Worm (Caenorhabditis elegans) whole organism, young adult: ENCODE measurements around the gene sre-53.

Experiments
- B0019.2 ChIP-seq: fragments of 200-800 bp; sonication (Bioruptor generic); conservative IDR thresholded peaks from 2 replicates; pipeline ENCODE4 v1.3.6; 2022; ENCODE audit warnings: missing genetic modification reagents, missing genetic modification characterization, missing compliant biosample characterization
- B0261.1 ChIP-seq: sonication (generic microtip); optimal IDR thresholded peaks from 2 replicates; lab custom pipeline; 2016; ENCODE audit warnings: mild to moderate bottlenecking, missing genetic modification characterization, moderate library complexity, missing compliant biosample characterization
- B0336.3 ChIP-seq: fragments of 200-800 bp; sonication (Bioruptor generic); IDR thresholded peaks from 2 replicates; pipeline ENCODE4 v1.3.6; 2022; ENCODE audit warnings: missing genetic modification characterization, missing compliant biosample characterization
- F33H1.4 ChIP-seq: fragments of 200-800 bp; sonication (Bioruptor generic); IDR thresholded peaks from 2 replicates; pipeline ENCODE4 v1.3.6; 2022; ENCODE audit warnings: missing genetic modification reagents, missing genetic modification characterization, missing compliant biosample characterization
- F39B2.1 ChIP-seq: fragments of 200-800 bp; sonication (Bioruptor generic); IDR thresholded peaks from 2 replicates; pipeline ENCODE4 v1.3.6; 2022; ENCODE audit warnings: missing genetic modification reagents, missing genetic modification characterization, missing compliant biosample characterization
- F49E8.2 ChIP-seq: sonication (generic microtip); optimal IDR thresholded peaks from 3 replicates; lab custom pipeline; 2017; ENCODE audit warnings: missing genetic modification characterization, mild to moderate bottlenecking, missing compliant biosample characterization, antibody characterized with exemption, moderate library complexity; ENCODE audit not compliant: insufficient read depth
- Y95B8A.8 ChIP-seq: fragments of 200-800 bp; sonication (Bioruptor generic); IDR thresholded peaks from 2 replicates; pipeline ENCODE4 v1.3.6; 2022; ENCODE audit warnings: missing genetic modification reagents, missing genetic modification characterization, missing compliant biosample characterization
- ZK185.1 ChIP-seq: sonication (generic microtip); optimal IDR thresholded peaks from 2 replicates; lab custom pipeline; 2016; ENCODE audit warnings: mild to moderate bottlenecking, missing genetic modification characterization, missing compliant biosample characterization; ENCODE audit not compliant: poor library complexity, severe bottlenecking
- atf-7 ChIP-seq: sonication (generic microtip); optimal IDR thresholded peaks from 2 replicates; lab custom pipeline; 2017; ENCODE audit warnings: mild to moderate bottlenecking, missing genetic modification characterization, missing compliant biosample characterization
- attf-3 ChIP-seq: fragments of 200-800 bp; sonication (Bioruptor generic); conservative IDR thresholded peaks from 2 replicates; pipeline ENCODE4 v1.3.6; 2022; ENCODE audit warnings: missing genetic modification reagents, missing genetic modification characterization, missing compliant biosample characterization
- attf-6 ChIP-seq: fragments of 200-800 bp; sonication (Bioruptor generic); IDR thresholded peaks from 2 replicates; pipeline ENCODE4 v1.3.6; 2022; ENCODE audit warnings: missing genetic modification reagents, missing genetic modification characterization, missing compliant biosample characterization
- ccch-3 ChIP-seq: fragments of 200-800 bp; sonication (Bioruptor generic); optimal IDR thresholded peaks from 2 replicates; lab custom pipeline; 2018; ENCODE audit warnings: mild to moderate bottlenecking, missing genetic modification characterization, missing compliant biosample characterization
- ceh-100 ChIP-seq: fragments of 200-800 bp; sonication (Bioruptor generic); IDR thresholded peaks from 2 replicates; pipeline ENCODE4 v1.3.6; 2022; ENCODE audit warnings: missing genetic modification reagents, missing genetic modification characterization, missing compliant biosample characterization
- die-1 ChIP-seq: sonication (generic microtip); optimal IDR thresholded peaks from 2 replicates; lab custom pipeline; 2016; ENCODE audit warnings: missing genotype, mild to moderate bottlenecking, missing genetic modification characterization, missing compliant biosample characterization
- dox-1 ChIP-seq: fragments of 200-800 bp; sonication (Bioruptor generic); IDR thresholded peaks from 2 replicates; pipeline ENCODE4 v1.3.6; 2022; ENCODE audit warnings: missing genetic modification reagents, missing genetic modification characterization, missing compliant biosample characterization
- dpl-1 ChIP-seq: fragments of 150-350 bp; optimal IDR thresholded peaks from 2 replicates; lab custom pipeline; 2014; ENCODE audit warnings: missing biosample characterization, missing genetic modification reagents, missing genetic modification characterization
- efl-1 ChIP-seq: fragments of 150-350 bp; optimal IDR thresholded peaks from 2 replicates; lab custom pipeline; 2014; ENCODE audit warnings: missing biosample characterization, missing genetic modification reagents, missing genetic modification characterization
- egl-18 ChIP-seq: fragments of 200-800 bp; sonication (Bioruptor generic); IDR thresholded peaks from 2 replicates; pipeline ENCODE4 v1.3.6; 2022; ENCODE audit warnings: missing genetic modification reagents, missing genetic modification characterization, missing compliant biosample characterization
- egrh-3 ChIP-seq: fragments of 200-800 bp; sonication (Bioruptor generic); IDR thresholded peaks from 2 replicates; pipeline ENCODE4 v1.3.6; 2022; ENCODE audit warnings: missing genetic modification reagents, missing genetic modification characterization, missing compliant biosample characterization
- ekl-4 ChIP-seq: fragments of 200-800 bp; sonication (Bioruptor generic); IDR thresholded peaks from 2 replicates; pipeline ENCODE4 v1.3.6; 2022; ENCODE audit warnings: missing genetic modification reagents, missing genetic modification characterization, missing compliant biosample characterization
- ets-4 ChIP-seq: fragments of 200-800 bp; sonication (Bioruptor generic); optimal IDR thresholded peaks from 2 replicates; lab custom pipeline; 2018; ENCODE audit warnings: mild to moderate bottlenecking, missing genetic modification characterization, missing compliant biosample characterization
- fkh-3 ChIP-seq: sonication (generic microtip); optimal IDR thresholded peaks from 2 replicates; lab custom pipeline; 2016; ENCODE audit warnings: mild to moderate bottlenecking, missing genetic modification characterization, missing compliant biosample characterization
- him-1 ChIP-seq: sonication (generic microtip); optimal IDR thresholded peaks from 2 replicates; lab custom pipeline; 2016; ENCODE audit warnings: missing genotype, missing genetic modification reagents, missing genetic modification characterization, missing compliant biosample characterization
- hsf-1 ChIP-seq: fragments of 200-800 bp; sonication (Bioruptor generic); IDR thresholded peaks from 2 replicates; pipeline ENCODE4 v1.3.6; 2022; ENCODE audit warnings: missing genetic modification reagents, missing genetic modification characterization, missing compliant biosample characterization
- let-526 ChIP-seq: fragments of 200-800 bp; sonication (Bioruptor generic); IDR thresholded peaks from 2 replicates; pipeline ENCODE4 v1.3.6; 2022; ENCODE audit warnings: missing genetic modification reagents, missing genetic modification characterization, missing compliant biosample characterization
- lin-35 ChIP-seq, 3 experiments: fragments of 150-350 bp in 2 of 3; sonication (generic microtip) in 1 of 3; optimal IDR thresholded peaks; 2 replicates each; lab custom pipeline; 2014 to 2018; ENCODE audit warnings: missing biosample characterization in 3 of 3, missing genetic modification characterization in 3 of 3, missing genetic modification reagents in 3 of 3
- lsl-1 ChIP-seq: fragments of 200-800 bp; sonication (Bioruptor generic); optimal IDR thresholded peaks from 2 replicates; lab custom pipeline; 2018; ENCODE audit warnings: mild to moderate bottlenecking, missing genetic modification characterization, moderate library complexity, missing compliant biosample characterization
- madf-10 ChIP-seq: sonication (generic microtip); optimal IDR thresholded peaks from 2 replicates; lab custom pipeline; 2016; ENCODE audit warnings: mild to moderate bottlenecking, missing genetic modification characterization, missing compliant biosample characterization
- madf-8 ChIP-seq: fragments of 200-800 bp; sonication (Bioruptor generic); conservative IDR thresholded peaks from 2 replicates; pipeline ENCODE4 v1.3.6; 2022; ENCODE audit warnings: missing genetic modification reagents, missing genetic modification characterization, missing compliant biosample characterization
- nfya-1 ChIP-seq: sonication (generic microtip); optimal IDR thresholded peaks from 2 replicates; lab custom pipeline; 2017; ENCODE audit warnings: antibody characterized with exemption, missing compliant biosample characterization, missing genetic modification characterization, borderline replicate concordance; ENCODE audit not compliant: insufficient read depth
- nhr-179 ChIP-seq: sonication (generic microtip); optimal IDR thresholded peaks from 2 replicates; lab custom pipeline; 2016; ENCODE audit warnings: mild to moderate bottlenecking, missing genetic modification characterization, missing compliant biosample characterization
- pbrm-1 ChIP-seq: fragments of 200-800 bp; sonication (Bioruptor generic); IDR thresholded peaks from 2 replicates; pipeline ENCODE4 v1.3.6; 2022; ENCODE audit warnings: missing genetic modification reagents, missing genetic modification characterization, missing compliant biosample characterization
- rcor-1 ChIP-seq: fragments of 200-800 bp; sonication (Bioruptor generic); IDR thresholded peaks from 2 replicates; pipeline ENCODE4 v1.3.6; 2022; ENCODE audit warnings: missing genetic modification reagents, missing genetic modification characterization, missing compliant biosample characterization
- repo-1 ChIP-seq: sonication (generic microtip); optimal IDR thresholded peaks from 2 replicates; lab custom pipeline; 2017; ENCODE audit warnings: mild to moderate bottlenecking, missing genetic modification characterization, missing compliant biosample characterization
- rpc-1 ChIP-seq, 2 experiments: fragments of 150-350 bp in 1 of 2; sonication (generic microtip) in 1 of 2; optimal IDR thresholded peaks; 2 replicates each; lab custom pipeline; 2014 to 2018; ENCODE audit warnings: missing biosample characterization in 1 of 2, missing genetic modification characterization in 1 of 2, missing genetic modification reagents in 1 of 2, missing genotype in 1 of 2
- sea-2 ChIP-seq: fragments of 200-800 bp; sonication (Bioruptor generic); IDR thresholded peaks from 2 replicates; pipeline ENCODE4 v1.3.6; 2022; ENCODE audit warnings: missing genetic modification characterization, missing compliant biosample characterization
- snpc-1.3 ChIP-seq: sonication (generic microtip); optimal IDR thresholded peaks from 2 replicates; lab custom pipeline; 2017; ENCODE audit warnings: missing genetic modification characterization, mild to moderate bottlenecking, missing compliant biosample characterization, antibody characterized with exemption, moderate library complexity, missing genotype, missing genetic modification reagents; ENCODE audit not compliant: insufficient read depth
- snpc-3.4 ChIP-seq: sonication (generic microtip); optimal IDR thresholded peaks from 2 replicates; lab custom pipeline; 2017; ENCODE audit warnings: missing genetic modification characterization, mild to moderate bottlenecking, missing compliant biosample characterization, antibody characterized with exemption, moderate library complexity, missing genotype, missing genetic modification reagents
- somi-1 ChIP-seq: fragments of 200-800 bp; sonication (Bioruptor generic); optimal IDR thresholded peaks from 2 replicates; lab custom pipeline; 2018; ENCODE audit warnings: mild to moderate bottlenecking, missing genetic modification characterization, missing compliant biosample characterization
- tbx-9 ChIP-seq: sonication (generic microtip); optimal IDR thresholded peaks from 2 replicates; lab custom pipeline; 2016; ENCODE audit warnings: borderline replicate concordance, missing genetic modification characterization, inconsistent platforms, missing compliant biosample characterization
- tlf-1 ChIP-seq: fragments of 200-800 bp; sonication (Bioruptor generic); optimal IDR thresholded peaks from 2 replicates; lab custom pipeline; 2018; ENCODE audit warnings: mild to moderate bottlenecking, missing genetic modification characterization, missing compliant biosample characterization
- unc-130 ChIP-seq: sonication (generic microtip); optimal IDR thresholded peaks from 2 replicates; lab custom pipeline; 2016; ENCODE audit warnings: missing genetic modification reagents, missing genetic modification characterization, missing compliant biosample characterization
- xnd-1 ChIP-seq: sonication (generic microtip); optimal IDR thresholded peaks from 2 replicates; lab custom pipeline; 2016; ENCODE audit warnings: missing genotype, missing genetic modification reagents, missing genetic modification characterization, missing compliant biosample characterization
- ztf-25 ChIP-seq: fragments of 200-800 bp; sonication (Bioruptor generic); IDR thresholded peaks from 2 replicates; pipeline ENCODE4 v1.3.6; 2022; ENCODE audit warnings: missing genetic modification reagents, missing genetic modification characterization, missing compliant biosample characterization
- ztf-6 ChIP-seq: fragments of 200-800 bp; sonication (Bioruptor generic); IDR thresholded peaks from 2 replicates; pipeline ENCODE4 v1.3.6; 2022; ENCODE audit warnings: missing genetic modification reagents, missing genetic modification characterization, missing compliant biosample characterization

sre-53 gene

DNA sequence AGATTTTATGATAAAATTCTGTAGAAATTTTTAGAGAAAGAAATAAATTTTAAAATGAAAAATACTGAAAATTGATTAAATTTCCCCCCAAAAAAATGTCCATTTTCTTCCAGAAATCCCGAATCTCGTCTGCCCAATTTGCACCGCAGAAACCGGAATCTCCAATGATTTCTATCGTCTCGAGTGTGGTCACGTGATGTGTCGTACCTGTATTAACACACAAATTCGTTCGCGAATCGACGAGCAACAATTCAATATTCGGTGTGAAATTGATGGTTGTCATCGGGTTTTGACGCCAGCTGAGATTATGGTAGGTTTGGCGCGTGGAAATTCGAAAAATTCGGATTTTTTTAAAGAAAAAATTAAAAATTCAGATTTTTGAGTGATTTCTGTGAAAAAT is 26.6 kb downstream of the sre-53 start:
- TF ChIP-seq pbrm-1, result no peak
- no peak for TF ChIP-seq die-1
- TF ChIP-seq egrh-3 (GFP tag; lab: Robert Waterston, UW), result no peak

DNA sequence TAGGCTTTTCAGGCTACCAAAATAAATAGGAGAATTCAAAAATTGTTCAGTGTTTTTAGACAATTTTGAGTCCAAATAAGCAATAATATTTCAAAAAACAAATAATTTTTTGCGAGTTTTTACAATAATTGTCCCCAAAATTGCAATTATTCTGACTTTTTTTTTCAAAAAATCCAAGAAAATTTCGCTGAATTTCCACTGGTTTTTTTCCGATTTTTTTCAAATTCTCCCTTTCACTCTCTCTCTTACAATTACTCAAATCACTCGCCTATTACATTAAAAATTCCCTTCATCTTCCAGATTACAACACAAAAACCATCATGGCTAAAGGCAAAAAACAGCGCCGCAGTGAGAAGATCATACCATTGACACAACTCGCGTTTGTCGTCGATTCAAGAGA is 34.1 kb downstream of the sre-53 start, which contains the start of gene Y57A10A.31:
Gene Y57A10A.31 (plus strand): TSS at position 301 of the 400 bp plus-strand sequence.
- no peak for TF ChIP-seq F49E8.2 (tag; lab: Kevin White, UChicago)

DNA sequence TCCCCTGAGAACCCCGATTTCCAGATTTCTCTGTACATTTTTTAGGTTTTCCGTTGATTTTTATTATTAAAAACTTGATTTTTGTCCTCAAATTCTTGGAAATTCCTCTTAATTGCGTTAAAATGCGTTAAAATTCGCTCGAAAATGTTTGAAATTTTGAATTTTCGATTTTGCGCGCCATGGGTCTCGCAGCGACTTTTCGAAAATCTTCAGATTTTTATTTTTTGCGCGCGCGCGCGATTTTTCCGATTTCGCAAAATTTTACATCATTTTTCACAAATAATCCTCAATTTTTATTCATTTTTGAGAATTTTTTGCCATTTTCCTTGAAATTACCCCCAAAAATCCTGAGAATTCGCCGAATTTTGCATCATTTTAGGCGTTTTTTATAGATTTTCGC is 39.2 kb downstream of the sre-53 start:
- no peak for TF ChIP-seq let-526 (GFP tag; lab: Robert Waterston, UW)
- TF ChIP-seq ztf-25 (GFP tag; lab: Robert Waterston, UW), result no peak
- no peak for TF ChIP-seq nfya-1 (tag; lab: Kevin White, UChicago)
- TF ChIP-seq xnd-1, result peak; percentile 90
- no peak for TF ChIP-seq ztf-6 (GFP tag; lab: Robert Waterston, UW)
- no peak for TF ChIP-seq ets-4 (GFP tag; lab: Kevin White, UChicago)
- no peak for TF ChIP-seq B0261.1 (tag; lab: Kevin White, UChicago)
- TF ChIP-seq nhr-179 (tag; lab: Kevin White, UChicago), result no peak
- peak; percentile 94 for TF ChIP-seq madf-8 (GFP tag; lab: Robert Waterston, UW)
- 0 out of 2 replicates have a peak, but pooled peaks have one; percentile 24 for TF ChIP-seq ceh-100 (GFP tag; lab: Robert Waterston, UW)
- peak; percentile 57 for TF ChIP-seq snpc-3.4 (tag; lab: Kevin White, UChicago)
- TF ChIP-seq sea-2 (GFP tag; lab: Robert Waterston, UW), result no peak
- TF ChIP-seq lin-35 (GFP tag; optimal IDR thresholded peaks at IDR 0.05; lab: Kevin White, UChicago), result peak in 1 of 3 experiments; percentile 68
- no peak for TF ChIP-seq somi-1 (GFP tag; lab: Kevin White, UChicago)
- no peak for TF ChIP-seq atf-7 (tag; lab: Kevin White, UChicago)
- TF ChIP-seq attf-3 (GFP tag; lab: Robert Waterston, UW), result peak; percentile 80
- 0 out of 2 replicates have a peak, but pooled peaks have one; percentile 38 for TF ChIP-seq rcor-1 (GFP tag; lab: Robert Waterston, UW)
- no peak for TF ChIP-seq rpc-1 (optimal IDR thresholded peaks at IDR 0.05; lab: Kevin White, UChicago)
- TF ChIP-seq rpc-1 (tag; optimal IDR thresholded peaks at IDR 0.05; lab: Kevin White, UChicago), result no peak
- no peak for TF ChIP-seq F39B2.1 (GFP tag; lab: Robert Waterston, UW)
- TF ChIP-seq unc-130 (GFP tag; lab: Kevin White, UChicago), result peak; percentile 57
- no peak for TF ChIP-seq fkh-3
- TF ChIP-seq madf-10, result no peak
- TF ChIP-seq B0019.2 (GFP tag; lab: Robert Waterston, UW), result peak; percentile 71
- TF ChIP-seq egl-18 (GFP tag; lab: Robert Waterston, UW), result no peak
- peak; percentile 81 for TF ChIP-seq dpl-1 (GFP tag; lab: Kevin White, UChicago)
- no peak for TF ChIP-seq repo-1 (tag; lab: Kevin White, UChicago)
- 0 out of 2 replicates have a peak, but pooled peaks have one; percentile 29 for TF ChIP-seq ekl-4 (GFP tag; lab: Robert Waterston, UW)
- TF ChIP-seq ZK185.1, result no peak
- peak; percentile 33 for TF ChIP-seq snpc-1.3 (tag; lab: Kevin White, UChicago)
- no peak for TF ChIP-seq ccch-3 (GFP tag; lab: Kevin White, UChicago)
- TF ChIP-seq dox-1 (GFP tag; lab: Robert Waterston, UW), result no peak
- peak; percentile 72 for TF ChIP-seq B0336.3
- no peak for TF ChIP-seq him-1
- TF ChIP-seq tbx-9 (tag; lab: Kevin White, UChicago), result no peak
- TF ChIP-seq efl-1, result peak; percentile 96
- TF ChIP-seq tlf-1 (GFP tag; lab: Kevin White, UChicago), result peak; percentile 66
- TF ChIP-seq attf-6 (GFP tag; lab: Robert Waterston, UW), result no peak
- peak; percentile 95 for TF ChIP-seq F33H1.4
- TF ChIP-seq hsf-1 (GFP tag; lab: Robert Waterston, UW), result peak; percentile 77
- peak; percentile 63; the same call in 1 of the 2 replicates for TF ChIP-seq Y95B8A.8 (GFP tag; lab: Robert Waterston, UW)
- peak; percentile 70 for TF ChIP-seq lsl-1 (GFP tag; lab: Kevin White, UChicago)
